Worm (Caenorhabditis elegans) whole organism, early embryonic: ENCODE measurements around the gene rmd-3.

Experiments used
- B0310.2 ChIP-seq: sonication (generic microtip); optimal IDR thresholded peaks from 2 replicates; lab custom pipeline; 2016; ENCODE audit warnings: mild to moderate bottlenecking, missing genetic modification characterization, missing compliant biosample characterization
- F13C5.2 ChIP-seq: sonication (generic microtip); optimal IDR thresholded peaks from 2 replicates; lab custom pipeline; 2017; ENCODE audit warnings: mild to moderate bottlenecking, missing genetic modification characterization, inconsistent platforms, missing compliant biosample characterization
- aly-1 ChIP-seq: sonication (generic microtip); optimal IDR thresholded peaks from 2 replicates; lab custom pipeline; 2016; ENCODE audit warnings: missing genetic modification characterization, missing compliant biosample characterization
- ama-1 ChIP-seq: fragments of 150-350 bp; optimal IDR thresholded peaks from 2 replicates; lab custom pipeline; 2014
- ceh-13 ChIP-seq: fragments of 200-800 bp; sonication (Bioruptor generic); optimal IDR thresholded peaks from 2 replicates; lab custom pipeline; 2018; ENCODE audit warnings: mild to moderate bottlenecking, missing genetic modification characterization, missing compliant biosample characterization
- ceh-36 ChIP-seq: sonication (generic microtip); optimal IDR thresholded peaks from 2 replicates; lab custom pipeline; 2016; ENCODE audit warnings: missing genetic modification characterization, inconsistent platforms, missing compliant biosample characterization
- ets-7 ChIP-seq: sonication (generic microtip); optimal IDR thresholded peaks from 2 replicates; lab custom pipeline; 2016; ENCODE audit warnings: missing genotype, missing genetic modification characterization, missing compliant biosample characterization
- flt-1 ChIP-seq: fragments of 200-800 bp; sonication (Bioruptor generic); IDR thresholded peaks from 2 replicates; pipeline ENCODE4 v1.3.6; 2022; ENCODE audit warnings: missing genetic modification characterization, missing compliant biosample characterization
- hmbx-1 ChIP-seq: sonication (generic microtip); optimal IDR thresholded peaks from 2 replicates; lab custom pipeline; 2016; ENCODE audit warnings: mild to moderate bottlenecking, missing genetic modification characterization, missing compliant biosample characterization
- hmg-4 ChIP-seq: fragments of 200-800 bp; sonication (Bioruptor generic); optimal IDR thresholded peaks from 2 replicates; lab custom pipeline; 2018; ENCODE audit warnings: mild to moderate bottlenecking, missing genetic modification characterization, missing compliant biosample characterization
- hnd-1 ChIP-seq: sonication (generic microtip); optimal IDR thresholded peaks from 2 replicates; lab custom pipeline; 2016; ENCODE audit warnings: missing genetic modification characterization, missing compliant biosample characterization
- pes-1 ChIP-seq: fragments of 200-800 bp; sonication (Bioruptor generic); IDR thresholded peaks from 2 replicates; pipeline ENCODE4 v1.3.6; 2022; ENCODE audit warnings: missing genetic modification reagents, missing genetic modification characterization, missing compliant biosample characterization
- scrt-1 ChIP-seq: fragments of 200-800 bp; sonication (Bioruptor generic); IDR thresholded peaks from 2 replicates; pipeline ENCODE4 v1.3.6; 2022; ENCODE audit warnings: missing genetic modification characterization, missing compliant biosample characterization
- sea-1 ChIP-seq: fragments of 200-800 bp; sonication (Bioruptor generic); conservative IDR thresholded peaks from 2 replicates; pipeline ENCODE4 v1.3.6; 2022; ENCODE audit warnings: missing genetic modification characterization, missing compliant biosample characterization
- tbx-11 ChIP-seq: fragments of 200-800 bp; sonication (Bioruptor generic); IDR thresholded peaks from 2 replicates; pipeline ENCODE4 v1.3.6; 2022; ENCODE audit warnings: missing genetic modification characterization, missing compliant biosample characterization
- tbx-37 ChIP-seq: fragments of 200-800 bp; sonication (Bioruptor generic); conservative IDR thresholded peaks from 2 replicates; pipeline ENCODE4 v1.3.6; 2022; ENCODE audit warnings: missing genetic modification reagents, missing genetic modification characterization, missing compliant biosample characterization
- tra-4 ChIP-seq: sonication (generic microtip); optimal IDR thresholded peaks from 2 replicates; lab custom pipeline; 2017; ENCODE audit warnings: missing genetic modification characterization, missing compliant biosample characterization

The rmd-3 gene

ce11 chrII:11319591-11319990 is 19.8 kb downstream of the rmd-3 start, which contains the start of gene nlp-51:
Gene nlp-51, minus strand, starts transcription at chrII:11319691.
- TF ChIP-seq F13C5.2 (tag; lab: Kevin White, UChicago) (no peak), aly-1 (no peak), hmg-4 (no peak), tbx-37 (no peak), sea-1 (GFP tag; lab: Robert Waterston, UW) (no peak), tra-4 (tag; lab: Kevin White, UChicago) (no peak), tbx-11 (no peak), B0310.2 (no peak), scrt-1 (no peak), flt-1 (GFP tag; lab: Robert Waterston, UW) (no peak), hnd-1 (no peak), ceh-36 (tag; lab: Kevin White, UChicago) (no peak), ama-1 (lab: Kevin White, UChicago) (no peak)

- TF ChIP-seq tra-4 (tag; lab: Kevin White, UChicago): no peak
- TF ChIP-seq hmg-4: no peak
- TF ChIP-seq tbx-11: no peak
- TF ChIP-seq hnd-1: no peak
- TF ChIP-seq flt-1 (GFP tag; lab: Robert Waterston, UW): no peak
- TF ChIP-seq scrt-1: no peak
- TF ChIP-seq ceh-36 (tag; lab: Kevin White, UChicago): no peak
- no peak for TF ChIP-seq F13C5.2 (tag; lab: Kevin White, UChicago)
- TF ChIP-seq pes-1: no peak
- no peak for TF ChIP-seq ets-7
- no peak for TF ChIP-seq hmbx-1 (tag; lab: Kevin White, UChicago)
- TF ChIP-seq B0310.2: no peak
Measured at ce11 chrII:11316663-11317062, 22.7 kb downstream of the rmd-3 start.

ce11 chrII:11314165-11314564 is 25.2 kb downstream of the rmd-3 start, which contains the start of gene T24F1.4:
Gene T24F1.4, minus strand, starts transcription at chrII:11314265.
- TF ChIP-seq aly-1 (no peak), ceh-36 (tag; lab: Kevin White, UChicago) (no peak), B0310.2 (no peak), hmg-4 (no peak), sea-1 (GFP tag; lab: Robert Waterston, UW) (no peak), scrt-1 (no peak), ama-1 (lab: Kevin White, UChicago) (no peak), pes-1 (no peak), tbx-37 (no peak), F13C5.2 (tag; lab: Kevin White, UChicago) (no peak), tra-4 (tag; lab: Kevin White, UChicago) (no peak), ceh-13 (GFP tag; lab: Kevin White, UChicago) (no peak), hnd-1 (no peak), hmbx-1 (tag; lab: Kevin White, UChicago) (no peak), ets-7 (no peak), tbx-11 (no peak), flt-1 (GFP tag; lab: Robert Waterston, UW) (no peak)

- TF ChIP-seq tra-4 (tag; lab: Kevin White, UChicago) (no peak), pes-1 (no peak)
Measured at ce11 chrII:11312223-11312622, 27.2 kb downstream of the rmd-3 start, which contains the start of gene T24F1.7. Gene T24F1.7, plus strand, starts transcription at chrII:11312523.

- TF ChIP-seq ets-7: no peak
- no peak for TF ChIP-seq flt-1 (GFP tag; lab: Robert Waterston, UW)
- TF ChIP-seq ceh-13 (GFP tag; lab: Kevin White, UChicago): no peak
- TF ChIP-seq pes-1: no peak
Measured at ce11 chrII:11307953-11308352, 31.5 kb downstream of the rmd-3 start.

ce11 chrII:11307332-11307731 is 32.1 kb downstream of the rmd-3 start:
- no peak for TF ChIP-seq aly-1
- no peak for TF ChIP-seq ceh-36 (tag; lab: Kevin White, UChicago)
- no peak for TF ChIP-seq tbx-11
- no peak for TF ChIP-seq flt-1 (GFP tag; lab: Robert Waterston, UW)
- TF ChIP-seq tbx-37: no peak
- TF ChIP-seq tra-4 (tag; lab: Kevin White, UChicago): no peak
- TF ChIP-seq ama-1 (lab: Kevin White, UChicago): no peak
- TF ChIP-seq B0310.2: no peak
- no peak for TF ChIP-seq pes-1

- TF ChIP-seq ceh-13 (GFP tag; lab: Kevin White, UChicago) (no peak), ceh-36 (tag; lab: Kevin White, UChicago) (no peak), hmg-4 (no peak), hnd-1 (no peak), F13C5.2 (tag; lab: Kevin White, UChicago) (no peak)
Measured at ce11 chrII:11305627-11306449, 33.6 kb downstream of the rmd-3 start, which contains the start of gene rsf-1. Gene rsf-1, plus strand, starts transcription at chrII:11306399.

- TF ChIP-seq B0310.2: no peak
- no peak for TF ChIP-seq tbx-37
- TF ChIP-seq hnd-1: no peak
- TF ChIP-seq tbx-11: no peak
- TF ChIP-seq ceh-13 (GFP tag; lab: Kevin White, UChicago): no peak
- no peak for TF ChIP-seq sea-1 (GFP tag; lab: Robert Waterston, UW)
- no peak for TF ChIP-seq ceh-36 (tag; lab: Kevin White, UChicago)
- no peak for TF ChIP-seq hmg-4
- TF ChIP-seq flt-1 (GFP tag; lab: Robert Waterston, UW): no peak
Measured at ce11 chrII:11302591-11302990, 36.8 kb downstream of the rmd-3 start, which contains the start of gene samp-1. Gene samp-1, plus strand, starts transcription at chrII:11302891.
